Fruit fly (Drosophila melanogaster) whole organism, prepupa: Measurements from ENCODE around the gene CG42397.

Source experiments
- Blimp-1 ChIP-seq: fragments of 200-800 bp; sonication (Bioruptor generic); optimal IDR thresholded peaks from 3 replicates; lab custom pipeline; 2017; ENCODE audit warnings: missing biosample characterization, missing genetic modification characterization, mild to moderate bottlenecking, moderate library complexity, missing genetic modification reagents
- CG10669 ChIP-seq: fragments of 200-800 bp; sonication (Bioruptor generic); optimal IDR thresholded peaks from 3 replicates; lab custom pipeline; 2018; ENCODE audit warnings: missing biosample characterization, mild to moderate bottlenecking, missing genetic modification characterization, moderate library complexity
- CG11294 ChIP-seq: fragments of 200-800 bp; sonication (Bioruptor generic); IDR thresholded peaks from 2 replicates; pipeline ENCODE4 v1.3.6; 2022; ENCODE audit warnings: missing biosample characterization, missing genetic modification characterization
- CG11762 ChIP-seq: fragments of 200-800 bp; sonication (Bioruptor generic); optimal IDR thresholded peaks from 3 replicates; lab custom pipeline; 2016; ENCODE audit warnings: missing biosample characterization, missing genetic modification characterization; ENCODE audit not compliant: insufficient read depth
- CG15336 ChIP-seq: fragments of 200-800 bp; sonication (Bioruptor generic); IDR thresholded peaks from 2 replicates; pipeline ENCODE4 v1.3.6; 2022; ENCODE audit warnings: missing biosample characterization, missing genetic modification characterization
- CG16779 ChIP-seq: fragments of 200-800 bp; sonication (Bioruptor generic); optimal IDR thresholded peaks from 3 replicates; lab custom pipeline; 2017; ENCODE audit warnings: missing biosample characterization, mild to moderate bottlenecking, missing genetic modification characterization
- CG34406 ChIP-seq: fragments of 200-800 bp; sonication (Bioruptor generic); optimal IDR thresholded peaks from 3 replicates; lab custom pipeline; 2016; ENCODE audit warnings: missing biosample characterization, missing genetic modification characterization
- CG3919 ChIP-seq: fragments of 200-800 bp; sonication (Bioruptor generic); optimal IDR thresholded peaks from 3 replicates; lab custom pipeline; 2016; ENCODE audit warnings: missing biosample characterization, missing genetic modification characterization
- CG6163 ChIP-seq: fragments of 200-800 bp; sonication (Bioruptor generic); IDR thresholded peaks from 3 replicates; pipeline ENCODE4 v1.3.6; 2022; ENCODE audit warnings: missing biosample characterization, missing genetic modification characterization
- CG6276 ChIP-seq: fragments of 200-800 bp; sonication (Bioruptor generic); optimal IDR thresholded peaks from 2 replicates; lab custom pipeline; 2017; ENCODE audit warnings: missing biosample characterization, mild to moderate bottlenecking, missing genetic modification characterization
- CG6792 ChIP-seq: fragments of 200-800 bp; sonication (Bioruptor generic); optimal IDR thresholded peaks from 3 replicates; lab custom pipeline; 2016; ENCODE audit warnings: missing biosample characterization, missing genetic modification characterization
- CG6808 ChIP-seq: fragments of 200-800 bp; sonication (Bioruptor generic); optimal IDR thresholded peaks from 3 replicates; lab custom pipeline; 2017; ENCODE audit warnings: missing biosample characterization, missing genetic modification characterization, mild to moderate bottlenecking, moderate library complexity, missing genetic modification reagents
- CG6854 ChIP-seq: fragments of 200-800 bp; sonication (Bioruptor generic); optimal IDR thresholded peaks from 2 replicates; lab custom pipeline; 2017; ENCODE audit warnings: missing biosample characterization, mild to moderate bottlenecking, missing genetic modification characterization
- CG8119 ChIP-seq: fragments of 200-800 bp; sonication (Bioruptor generic); IDR thresholded peaks from 3 replicates; pipeline ENCODE4 v1.3.6; 2022; ENCODE audit warnings: missing biosample characterization, missing genetic modification characterization
- CG9139 ChIP-seq: fragments of 200-800 bp; sonication (Bioruptor generic); optimal IDR thresholded peaks from 3 replicates; lab custom pipeline; 2017; ENCODE audit warnings: missing biosample characterization, mild to moderate bottlenecking, missing genetic modification characterization
- Eip75B ChIP-seq: fragments of 200-800 bp; sonication (Bioruptor generic); optimal IDR thresholded peaks from 3 replicates; lab custom pipeline; 2016; ENCODE audit warnings: missing biosample characterization, missing genetic modification characterization
- Ets96B ChIP-seq: fragments of 200-800 bp; optimal IDR thresholded peaks from 2 replicates; lab custom pipeline; 2019; ENCODE audit warnings: missing biosample characterization, mild to moderate bottlenecking, missing genetic modification characterization, moderate library complexity
- Gug ChIP-seq: fragments of 200-800 bp; sonication (Bioruptor generic); IDR thresholded peaks from 2 replicates; pipeline ENCODE4 v1.3.6; 2022; ENCODE audit warnings: missing biosample characterization, missing genetic modification characterization
- Met ChIP-seq: fragments of 200-800 bp; sonication (Bioruptor generic); optimal IDR thresholded peaks from 3 replicates; lab custom pipeline; 2016; ENCODE audit warnings: missing biosample characterization, missing genetic modification characterization
- OdsH ChIP-seq: fragments of 200-800 bp; sonication (Bioruptor generic); optimal IDR thresholded peaks from 3 replicates; lab custom pipeline; 2016; ENCODE audit warnings: missing biosample characterization, missing genetic modification characterization
- Smox ChIP-seq: fragments of 200-800 bp; sonication (Bioruptor generic); optimal IDR thresholded peaks from 3 replicates; lab custom pipeline; 2016; ENCODE audit warnings: missing biosample characterization, missing genetic modification characterization
- Sox102F ChIP-seq: fragments of 200-800 bp; sonication (Bioruptor generic); optimal IDR thresholded peaks from 2 replicates; lab custom pipeline; 2016; ENCODE audit warnings: missing biosample characterization, mild to moderate bottlenecking, missing genetic modification characterization
- Sox14 ChIP-seq: fragments of 200-800 bp; sonication (Bioruptor generic); optimal IDR thresholded peaks from 3 replicates; lab custom pipeline; 2016; ENCODE audit warnings: missing biosample characterization, missing genetic modification characterization
- Sox15 ChIP-seq: fragments of 200-800 bp; sonication (Bioruptor generic); optimal IDR thresholded peaks from 3 replicates; lab custom pipeline; 2016; ENCODE audit warnings: missing biosample characterization, missing genetic modification characterization
- cyc ChIP-seq: fragments of 200-800 bp; sonication (Bioruptor generic); optimal IDR thresholded peaks from 3 replicates; lab custom pipeline; 2016; ENCODE audit warnings: missing biosample characterization, missing genetic modification characterization
- dac ChIP-seq: fragments of 200-800 bp; sonication (Bioruptor generic); optimal IDR thresholded peaks from 2 replicates; lab custom pipeline; 2017; ENCODE audit warnings: missing biosample characterization, mild to moderate bottlenecking, missing genetic modification characterization
- dsx ChIP-seq: fragments of 200-800 bp; optimal IDR thresholded peaks from 3 replicates; lab custom pipeline; 2019; ENCODE audit warnings: missing biosample characterization, mild to moderate bottlenecking, missing genetic modification characterization, moderate library complexity; ENCODE audit not compliant: poor library complexity, severe bottlenecking
- esn ChIP-seq: fragments of 200-800 bp; sonication (Bioruptor generic); optimal IDR thresholded peaks from 2 replicates; lab custom pipeline; 2016; ENCODE audit warnings: missing biosample characterization, mild to moderate bottlenecking, missing genetic modification characterization, moderate library complexity
- fd59A ChIP-seq: fragments of 200-800 bp; sonication (Bioruptor generic); optimal IDR thresholded peaks from 2 replicates; lab custom pipeline; 2017; ENCODE audit warnings: missing biosample characterization, mild to moderate bottlenecking, missing genetic modification characterization, missing genetic modification reagents
- fd85E ChIP-seq: fragments of 200-800 bp; sonication (Bioruptor generic); optimal IDR thresholded peaks from 3 replicates; lab custom pipeline; 2016; ENCODE audit warnings: missing biosample characterization, missing genetic modification characterization
- lz ChIP-seq: fragments of 200-800 bp; sonication (Bioruptor generic); optimal IDR thresholded peaks from 3 replicates; lab custom pipeline; 2016; ENCODE audit warnings: missing biosample characterization, missing genetic modification characterization
- pdm3 ChIP-seq: fragments of 200-800 bp; sonication (Bioruptor generic); optimal IDR thresholded peaks from 3 replicates; lab custom pipeline; 2016; ENCODE audit warnings: missing biosample characterization, missing genetic modification characterization
- spab ChIP-seq: fragments of 200-800 bp; sonication (Bioruptor generic); optimal IDR thresholded peaks from 2 replicates; lab custom pipeline; 2017; ENCODE audit warnings: missing biosample characterization, mild to moderate bottlenecking, missing genetic modification characterization, missing genetic modification reagents
- svp ChIP-seq: fragments of 200-800 bp; sonication (Bioruptor generic); peaks from one replicate; lab custom pipeline; 2016; ENCODE audit warnings: missing biosample characterization, missing genetic modification characterization
- topi ChIP-seq: fragments of 200-800 bp; sonication (Bioruptor generic); optimal IDR thresholded peaks from 3 replicates; lab custom pipeline; 2016; ENCODE audit warnings: missing biosample characterization, missing genetic modification characterization
- vri ChIP-seq: fragments of 200-800 bp; sonication (Bioruptor generic); optimal IDR thresholded peaks from 3 replicates; lab custom pipeline; 2016; ENCODE audit warnings: missing biosample characterization, mild to moderate bottlenecking, missing genetic modification characterization

Gene CG42397

dm6 chr3L:11953217-11953616 is 20.4 kb downstream of the CG42397 start, which contains the start of gene obst-G:
obst-G (minus strand) TSS chr3L:11953317.
- TF ChIP-seq CG34406: no peak
- no peak for TF ChIP-seq CG11762 (GFP tag; lab: Kevin White, UChicago)
- TF ChIP-seq Sox14 (GFP tag; lab: Kevin White, UChicago): no peak
- TF ChIP-seq CG15336: no peak
- TF ChIP-seq vri (GFP tag; lab: Kevin White, UChicago): no peak
- TF ChIP-seq CG6276 (GFP tag; lab: Kevin White, UChicago): no peak

- TF ChIP-seq Sox15 (GFP tag; lab: Kevin White, UChicago): no peak
- TF ChIP-seq CG6792 (GFP tag; lab: Kevin White, UChicago): no peak
- TF ChIP-seq dac (GFP tag; lab: Kevin White, UChicago): no peak
- no peak for TF ChIP-seq svp (GFP tag; lab: Kevin White, UChicago)
- TF ChIP-seq topi (GFP tag; lab: Kevin White, UChicago): no peak
- TF ChIP-seq, all 60 proteins: peak for 0
Observed at dm6 chr3L:11949539-11949938, 24.1 kb downstream of the CG42397 start, which contains the start of gene CG17826. CG17826 (plus strand) TSS chr3L:11949839.

dm6 chr3L:11947357-11947756 is 26.2 kb downstream of the CG42397 start, which contains the start of gene CG7252:
CG7252 (plus strand) TSS chr3L:11947675.
- TF ChIP-seq CG6808 (GFP tag; lab: Kevin White, UChicago) (no peak), Sox102F (GFP tag; lab: Kevin White, UChicago) (no peak), CG3919 (GFP tag; lab: Kevin White, UChicago) (no peak), CG6792 (GFP tag; lab: Kevin White, UChicago) (no peak), fd59A (no peak), CG6163 (no peak), Ets96B (tag; lab: Kevin White, UChicago) (no peak), svp (GFP tag; lab: Kevin White, UChicago) (no peak), dsx (GFP tag; lab: Kevin White, UChicago) (no peak), Smox (GFP tag; lab: Kevin White, UChicago) (no peak), Met (GFP tag; lab: Kevin White, UChicago) (no peak), CG16779 (tag; lab: Kevin White, UChicago) (no peak), fd85E (GFP tag; lab: Kevin White, UChicago) (no peak), CG11762 (GFP tag; lab: Kevin White, UChicago) (no peak), esn (GFP tag; lab: Kevin White, UChicago) (no peak), pdm3 (GFP tag; lab: Kevin White, UChicago) (no peak), Gug (GFP tag; lab: Robert Waterston, UW) (no peak), OdsH (GFP tag; lab: Kevin White, UChicago) (no peak), Eip75B (no peak)

dm6 chr3L:11944752-11945151 is 28.8 kb downstream of the CG42397 start, which contains the start of gene CG5883:
CG5883 (minus strand) TSS chr3L:11944852.
- TF ChIP-seq CG10669 (GFP tag; lab: Kevin White, UChicago) (no peak), dsx (GFP tag; lab: Kevin White, UChicago) (no peak), CG15336 (no peak), Sox102F (GFP tag; lab: Kevin White, UChicago) (no peak), Blimp-1 (GFP tag; lab: Kevin White, UChicago) (no peak), spab (GFP tag; lab: Kevin White, UChicago) (no peak), CG9139 (GFP tag; lab: Kevin White, UChicago) (no peak), CG8119 (GFP tag; lab: Robert Waterston, UW) (no peak), dac (GFP tag; lab: Kevin White, UChicago) (no peak), cyc (GFP tag; lab: Kevin White, UChicago) (no peak), Ets96B (tag; lab: Kevin White, UChicago) (no peak), Sox15 (GFP tag; lab: Kevin White, UChicago) (no peak), CG11294 (GFP tag; lab: Robert Waterston, UW) (no peak), lz (GFP tag; lab: Kevin White, UChicago) (no peak), CG6276 (GFP tag; lab: Kevin White, UChicago) (no peak), CG6854 (no peak)
- TF ChIP-seq, all 60 proteins: peak for 0
